Fruit fly (Drosophila melanogaster) whole organism, embryonic: ENCODE measurements around the gene EndoGI.

Source experiments
- Aef1 ChIP-seq: fragments of 200-800 bp; sonication (Bioruptor generic); IDR thresholded peaks from 3 replicates; pipeline ENCODE4 v1.3.6; 2022; ENCODE audit warnings: missing biosample characterization, missing genetic modification characterization
- Bgb ChIP-seq: fragments of 200-800 bp; sonication (Bioruptor generic); IDR thresholded peaks from 2 replicates; pipeline ENCODE4 v1.3.6; 2022; ENCODE audit warnings: missing biosample characterization, missing genetic modification characterization; ENCODE audit not compliant: partially characterized antibody
- CG10274 ChIP-seq: fragments of 200-800 bp; sonication (Bioruptor generic); optimal IDR thresholded peaks from 3 replicates; lab custom pipeline; 2017; ENCODE audit warnings: missing biosample characterization, mild to moderate bottlenecking, missing genetic modification characterization
- CG10431 ChIP-seq: fragments of 200-800 bp; sonication (Bioruptor generic); optimal IDR thresholded peaks from 3 replicates; lab custom pipeline; 2018; ENCODE audit warnings: missing biosample characterization, mild to moderate bottlenecking, missing genetic modification characterization
- CG10462 ChIP-seq: fragments of 200-800 bp; sonication (Bioruptor generic); optimal IDR thresholded peaks from 2 replicates; lab custom pipeline; 2016; ENCODE audit warnings: missing biosample characterization, missing genetic modification characterization
- CG10979 ChIP-seq: fragments of 200-800 bp; sonication (Bioruptor generic); optimal IDR thresholded peaks from 2 replicates; lab custom pipeline; 2018; ENCODE audit warnings: missing biosample characterization, mild to moderate bottlenecking, missing genetic modification characterization, moderate library complexity
- CG11560 ChIP-seq: fragments of 200-800 bp; sonication (Bioruptor generic); IDR thresholded peaks from 3 replicates; pipeline ENCODE4 v1.3.6; 2022; ENCODE audit warnings: missing biosample characterization, missing genetic modification characterization
- CG12659 ChIP-seq: fragments of 200-800 bp; sonication (Bioruptor generic); optimal IDR thresholded peaks from 3 replicates; lab custom pipeline; 2017; ENCODE audit warnings: mild to moderate bottlenecking, missing biosample characterization, missing genetic modification reagents, missing genetic modification characterization
- CG15073 ChIP-seq: fragments of 200-800 bp; sonication (Bioruptor generic); optimal IDR thresholded peaks from 2 replicates; lab custom pipeline; 2016; ENCODE audit warnings: missing biosample characterization, missing genetic modification characterization
- CG16813 ChIP-seq: fragments of 200-800 bp; sonication (Bioruptor generic); IDR thresholded peaks from 3 replicates; pipeline ENCODE4 v1.3.6; 2022; ENCODE audit warnings: missing biosample characterization, missing genetic modification characterization; ENCODE audit not compliant: partially characterized antibody
- CG17385 ChIP-seq: fragments of 200-800 bp; sonication (Bioruptor generic); optimal IDR thresholded peaks from 3 replicates; lab custom pipeline; 2018; ENCODE audit warnings: missing biosample characterization, mild to moderate bottlenecking, missing genetic modification characterization
- CG2129 ChIP-seq: fragments of 200-800 bp; sonication (Bioruptor generic); IDR thresholded peaks from 2 replicates; pipeline ENCODE4 v1.3.6; 2022; ENCODE audit warnings: missing biosample characterization, missing genetic modification characterization; ENCODE audit not compliant: partially characterized antibody
- CG31365 ChIP-seq: fragments of 200-800 bp; sonication (Bioruptor generic); optimal IDR thresholded peaks from 2 replicates; lab custom pipeline; 2018; ENCODE audit warnings: missing biosample characterization, mild to moderate bottlenecking, missing genetic modification characterization
- CG32767 ChIP-seq: fragments of 200-800 bp; sonication (Bioruptor generic); IDR thresholded peaks from 2 replicates; pipeline ENCODE4 v1.3.6; 2022; ENCODE audit warnings: missing biosample characterization, missing genetic modification characterization
- CG4282 ChIP-seq: fragments of 200-800 bp; sonication (Bioruptor generic); optimal IDR thresholded peaks from 2 replicates; lab custom pipeline; 2016; ENCODE audit warnings: missing biosample characterization, missing genetic modification characterization
- CG5245 ChIP-seq: fragments of 200-800 bp; sonication (Bioruptor generic); optimal IDR thresholded peaks from 3 replicates; lab custom pipeline; 2016; ENCODE audit warnings: missing biosample characterization, missing genetic modification characterization
- CG6272 ChIP-seq: fragments of 200-800 bp; sonication (Bioruptor generic); IDR thresholded peaks from 2 replicates; pipeline ENCODE4 v1.3.6; 2022; ENCODE audit warnings: missing biosample characterization, missing genetic modification characterization
- CG6791 ChIP-seq: fragments of 200-800 bp; sonication (Bioruptor generic); IDR thresholded peaks from 3 replicates; pipeline ENCODE4 v1.3.6; 2022; ENCODE audit warnings: missing biosample characterization, missing genetic modification characterization; ENCODE audit not compliant: partially characterized antibody
- CG7357 ChIP-seq: fragments of 200-800 bp; sonication (Bioruptor generic); IDR thresholded peaks from 3 replicates; pipeline ENCODE4 v1.3.6; 2022; ENCODE audit warnings: missing biosample characterization, missing genetic modification characterization
- CG7372 ChIP-seq: fragments of 200-800 bp; sonication (Bioruptor generic); IDR thresholded peaks from 2 replicates; pipeline ENCODE4 v1.3.6; 2022; ENCODE audit warnings: missing biosample characterization, missing genetic modification characterization
- CG7963 ChIP-seq: fragments of 200-800 bp; sonication (Bioruptor generic); IDR thresholded peaks from 3 replicates; pipeline ENCODE4 v1.3.6; 2022; ENCODE audit warnings: missing biosample characterization, missing genetic modification characterization; ENCODE audit not compliant: partially characterized antibody
- CG8089 ChIP-seq: fragments of 200-800 bp; sonication (Bioruptor generic); optimal IDR thresholded peaks from 3 replicates; lab custom pipeline; 2016; ENCODE audit warnings: missing biosample characterization, missing genetic modification characterization
- CG8281 ChIP-seq: fragments of 200-800 bp; sonication (Bioruptor generic); optimal IDR thresholded peaks from 2 replicates; lab custom pipeline; 2018; ENCODE audit warnings: missing biosample characterization, mild to moderate bottlenecking, missing genetic modification characterization, moderate library complexity
- CG8765 ChIP-seq: fragments of 200-800 bp; sonication (Bioruptor generic); IDR thresholded peaks from 2 replicates; pipeline ENCODE4 v1.3.6; 2022; ENCODE audit warnings: missing biosample characterization, missing genetic modification characterization
- CkIIα-i1 ChIP-seq: fragments of 200-800 bp; sonication (Bioruptor generic); IDR thresholded peaks from 2 replicates; pipeline ENCODE4 v1.3.6; 2022; ENCODE audit warnings: missing biosample characterization, missing genetic modification characterization
- D19B ChIP-seq: fragments of 200-800 bp; sonication (Bioruptor generic); optimal IDR thresholded peaks from 2 replicates; lab custom pipeline; 2017; ENCODE audit warnings: missing biosample characterization, mild to moderate bottlenecking, missing genetic modification characterization
- Dip2 ChIP-seq: fragments of 200-800 bp; sonication (Bioruptor generic); IDR thresholded peaks from 2 replicates; pipeline ENCODE4 v1.3.6; 2022; ENCODE audit warnings: missing biosample characterization, missing genetic modification characterization
- Doc3 ChIP-seq: fragments of 200-800 bp; sonication (Bioruptor generic); IDR thresholded peaks from 3 replicates; pipeline ENCODE4 v1.3.6; 2022; ENCODE audit warnings: missing biosample characterization, missing genetic modification characterization; ENCODE audit not compliant: partially characterized antibody
- HmgD ChIP-seq: fragments of 200-800 bp; sonication (Bioruptor generic); optimal IDR thresholded peaks from 3 replicates; lab custom pipeline; 2016; ENCODE audit warnings: missing biosample characterization, missing genetic modification characterization
- Max ChIP-seq: fragments of 200-800 bp; sonication (Bioruptor generic); optimal IDR thresholded peaks from 2 replicates; lab custom pipeline; 2016; ENCODE audit warnings: missing biosample characterization, mild to moderate bottlenecking, missing genetic modification characterization
- NC2β ChIP-seq: fragments of 200-800 bp; sonication (Bioruptor generic); optimal IDR thresholded peaks from 2 replicates; lab custom pipeline; 2016; ENCODE audit warnings: missing biosample characterization, missing genetic modification characterization
- Nf-YA ChIP-seq: fragments of 200-800 bp; sonication (Bioruptor generic); IDR thresholded peaks from 2 replicates; pipeline ENCODE4 v1.3.6; 2022; ENCODE audit warnings: missing biosample characterization, missing genetic modification characterization
- Pdp1 ChIP-seq, 2 experiments: fragments of 200-800 bp; sonication (Bioruptor generic); optimal IDR thresholded peaks; 3 replicates each; lab custom pipeline; 2016; ENCODE audit warnings: missing biosample characterization in 2 of 2, missing genetic modification characterization in 2 of 2, mild to moderate bottlenecking in 1 of 2, moderate library complexity in 1 of 2
- Side ChIP-seq: fragments of 200-800 bp; sonication (Bioruptor generic); optimal IDR thresholded peaks from 2 replicates; lab custom pipeline; 2016; ENCODE audit warnings: missing biosample characterization, missing genetic modification characterization
- Sox102F ChIP-seq: fragments of 200-800 bp; sonication (Bioruptor generic); optimal IDR thresholded peaks from 2 replicates; lab custom pipeline; 2018; ENCODE audit warnings: missing biosample characterization, mild to moderate bottlenecking, missing genetic modification characterization, moderate library complexity
- TFAM ChIP-seq: fragments of 200-800 bp; sonication (Bioruptor generic); optimal IDR thresholded peaks from 2 replicates; lab custom pipeline; 2017; ENCODE audit warnings: missing biosample characterization, missing genetic modification characterization, inconsistent platforms
- ab ChIP-seq: fragments of 200-800 bp; sonication (Bioruptor generic); optimal IDR thresholded peaks from 2 replicates; lab custom pipeline; 2016; ENCODE audit warnings: missing biosample characterization, missing genetic modification characterization
- abd-A ChIP-seq: fragments of 200-800 bp; sonication (Bioruptor generic); optimal IDR thresholded peaks from 3 replicates; lab custom pipeline; 2019; ENCODE audit warnings: missing biosample characterization, mild to moderate bottlenecking, missing genetic modification characterization, moderate library complexity
- cad ChIP-seq: fragments of >200 bp; optimal IDR thresholded peaks from 2 replicates; lab custom pipeline; 2017; ENCODE audit warnings: missing biosample characterization, missing genetic modification characterization
- esg ChIP-seq: fragments of 200-800 bp; sonication (Bioruptor generic); conservative IDR thresholded peaks from 2 replicates; pipeline ENCODE4 v1.3.6; 2022; ENCODE audit warnings: missing biosample characterization, missing genetic modification characterization
- gem ChIP-seq: fragments of 200-800 bp; sonication (Bioruptor generic); optimal IDR thresholded peaks from 2 replicates; lab custom pipeline; 2019; ENCODE audit warnings: missing biosample characterization, mild to moderate bottlenecking, missing genetic modification characterization, moderate library complexity
- grn ChIP-seq: fragments of 200-800 bp; sonication (Bioruptor generic); optimal IDR thresholded peaks from 3 replicates; lab custom pipeline; 2017; ENCODE audit warnings: missing biosample characterization, missing genetic modification characterization
- odd ChIP-seq: fragments of 200-800 bp; sonication (Bioruptor generic); optimal IDR thresholded peaks from 2 replicates; lab custom pipeline; 2017; ENCODE audit warnings: missing biosample characterization, mild to moderate bottlenecking, missing genetic modification characterization
- otp ChIP-seq: fragments of 200-800 bp; sonication (Bioruptor generic); IDR thresholded peaks from 3 replicates; pipeline ENCODE4, ENCODE4 v1.3.6; 2022; ENCODE audit warnings: missing biosample characterization, missing genetic modification characterization
- repo ChIP-seq: fragments of 200-800 bp; sonication (Bioruptor generic); optimal IDR thresholded peaks from 2 replicates; lab custom pipeline; 2016; ENCODE audit warnings: missing biosample characterization, missing genetic modification characterization
- run ChIP-seq: fragments of 200-800 bp; sonication (Bioruptor generic); optimal IDR thresholded peaks from 3 replicates; lab custom pipeline; 2018; ENCODE audit warnings: missing biosample characterization, mild to moderate bottlenecking, missing genetic modification characterization
- sima ChIP-seq: fragments of 200-800 bp; sonication (Bioruptor generic); optimal IDR thresholded peaks from 2 replicates; lab custom pipeline; 2016; ENCODE audit warnings: missing biosample characterization, missing genetic modification characterization
- ssp ChIP-seq: fragments of 200-800 bp; sonication (Bioruptor generic); IDR thresholded peaks from 2 replicates; pipeline ENCODE4 v1.3.6; 2022; ENCODE audit warnings: missing biosample characterization, missing genetic modification characterization
- wdn ChIP-seq: fragments of 200-800 bp; sonication (Bioruptor generic); IDR thresholded peaks from 2 replicates; pipeline ENCODE4 v1.3.6; 2022; ENCODE audit warnings: missing biosample characterization, missing genetic modification characterization
- z ChIP-seq: fragments of 200-800 bp; sonication (Bioruptor generic); IDR thresholded peaks from 3 replicates; pipeline ENCODE4 v1.3.6; 2022; ENCODE audit warnings: missing biosample characterization, missing genetic modification characterization

EndoGI gene

DNA sequence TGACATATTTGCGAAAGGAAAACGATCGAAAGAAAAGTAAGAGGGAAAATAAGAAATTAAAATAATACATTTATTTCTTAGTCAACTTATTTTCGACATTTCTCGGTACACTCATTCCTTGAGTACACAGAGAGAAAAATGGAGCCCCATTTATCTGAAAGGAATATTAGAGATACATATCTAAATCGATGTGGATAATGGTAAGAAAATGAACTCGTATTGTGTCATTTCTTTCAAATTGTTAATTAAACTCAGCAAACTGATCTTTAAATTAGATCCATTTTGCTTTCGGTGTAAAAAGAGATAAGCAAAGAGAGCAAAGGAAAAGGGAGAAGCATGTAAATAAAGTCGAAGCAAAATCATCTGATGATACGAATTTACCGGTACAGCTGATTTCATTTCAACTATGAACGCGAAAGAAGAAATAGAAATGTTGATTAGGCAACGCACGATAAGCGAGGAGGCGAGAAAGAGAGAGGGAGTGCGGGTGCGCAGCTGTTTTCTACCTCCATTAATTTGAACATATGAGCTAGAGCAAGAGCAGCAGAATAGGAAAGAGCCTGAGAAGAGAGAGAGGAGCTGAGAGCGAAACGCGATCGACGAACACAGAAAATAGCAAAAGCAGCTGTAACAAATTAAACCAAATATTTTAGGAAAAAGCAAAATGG is 28.3 kb downstream of the EndoGI start (continued):
- peak; percentile 95 for TF ChIP-seq gem (tag; lab: Kevin White, UChicago)
- peak; percentile 79 for TF ChIP-seq CG17385 (GFP tag; lab: Kevin White, UChicago)
- TF ChIP-seq CG10979 (tag; lab: Kevin White, UChicago): peak; percentile 90
- no peak for TF ChIP-seq esg (GFP tag; lab: Robert Waterston, UW)
- TF ChIP-seq Sox102F (GFP tag; lab: Kevin White, UChicago): peak; percentile 94
- TF ChIP-seq CkIIα-i1: no peak
- TF ChIP-seq Nf-YA (GFP tag; lab: Robert Waterston, UW): no peak
- no peak for TF ChIP-seq CG11560 (tag; lab: Robert Waterston, UW)
- peak; percentile 60 for TF ChIP-seq sima (GFP tag; lab: Kevin White, UChicago)
- no peak for TF ChIP-seq cad (GFP tag; lab: Kevin White, UChicago)
- TF ChIP-seq CG8089: peak; percentile 78
- peak; percentile 83 for TF ChIP-seq CG7357
- TF ChIP-seq CG6791 (GFP tag; lab: Robert Waterston, UW): no peak
- TF ChIP-seq abd-A (tag; lab: Kevin White, UChicago): no peak
- peak; percentile 63 for TF ChIP-seq TFAM (GFP tag; lab: Kevin White, UChicago)
- TF ChIP-seq CG15073 (GFP tag; lab: Kevin White, UChicago): no peak
- TF ChIP-seq run (tag; lab: Kevin White, UChicago): peak; percentile 59
- peak; percentile 75 for TF ChIP-seq D19B (GFP tag; lab: Kevin White, UChicago)
- no peak for TF ChIP-seq wdn (GFP tag; lab: Robert Waterston, UW)
- TF ChIP-seq CG7963 (GFP tag; lab: Robert Waterston, UW): no peak
- TF ChIP-seq Max (GFP tag; lab: Kevin White, UChicago): peak; percentile 85
- peak; percentile 85 for TF ChIP-seq NC2β
- peak; percentile 53 for TF ChIP-seq grn
- peak; percentile 78 for TF ChIP-seq Side (GFP tag; lab: Kevin White, UChicago)
- no peak for TF ChIP-seq CG8765 (GFP tag; lab: Robert Waterston, UW)
- TF ChIP-seq CG10431 (GFP tag; lab: Kevin White, UChicago): peak; percentile 65
- TF ChIP-seq Dip2 (GFP tag; lab: Robert Waterston, UW): no peak
- TF ChIP-seq CG32767 (GFP tag; lab: Robert Waterston, UW): no peak
- no peak for TF ChIP-seq Bgb (GFP tag; lab: Robert Waterston, UW)
- TF ChIP-seq CG10462 (GFP tag; lab: Kevin White, UChicago): peak; percentile 64
- peak; percentile 74 for TF ChIP-seq CG8281 (tag; lab: Kevin White, UChicago)
- peak; percentile 70 for TF ChIP-seq CG12659 (GFP tag; lab: Kevin White, UChicago)
- peak; percentile 78 for TF ChIP-seq CG5245 (GFP tag; lab: Kevin White, UChicago)
- TF ChIP-seq CG10274: peak; percentile 66
- TF ChIP-seq Aef1 (GFP tag; lab: Robert Waterston, UW): no peak
- TF ChIP-seq ab (GFP tag; lab: Kevin White, UChicago): peak; percentile 15
- TF ChIP-seq CG6272 (GFP tag; lab: Robert Waterston, UW): peak; percentile 60
- peak; percentile 78 for TF ChIP-seq HmgD
- peak; percentile 24 for TF ChIP-seq odd (GFP tag; lab: Kevin White, UChicago)
- peak; percentile 86 to 97 for TF ChIP-seq Pdp1 (GFP tag; optimal IDR thresholded peaks at IDR 0.05; lab: Kevin White, UChicago)
- TF ChIP-seq otp (GFP tag; lab: Robert Waterston, UW): no peak
- no peak for TF ChIP-seq CG16813
- no peak for TF ChIP-seq z
- no peak for TF ChIP-seq Doc3 (GFP tag; lab: Robert Waterston, UW)
- peak; percentile 67 for TF ChIP-seq repo (GFP tag; lab: Kevin White, UChicago)
- TF ChIP-seq CG31365: peak; percentile 63
- peak; percentile 78 for TF ChIP-seq CG4282
- no peak for TF ChIP-seq ssp
- no peak for TF ChIP-seq CG7372 (GFP tag; lab: Robert Waterston, UW)
- TF ChIP-seq CG2129 (GFP tag; lab: Robert Waterston, UW): no peak
